Worm (Caenorhabditis elegans): ENCODE data around the gene pes-23.

pes-23 gene

DNA sequence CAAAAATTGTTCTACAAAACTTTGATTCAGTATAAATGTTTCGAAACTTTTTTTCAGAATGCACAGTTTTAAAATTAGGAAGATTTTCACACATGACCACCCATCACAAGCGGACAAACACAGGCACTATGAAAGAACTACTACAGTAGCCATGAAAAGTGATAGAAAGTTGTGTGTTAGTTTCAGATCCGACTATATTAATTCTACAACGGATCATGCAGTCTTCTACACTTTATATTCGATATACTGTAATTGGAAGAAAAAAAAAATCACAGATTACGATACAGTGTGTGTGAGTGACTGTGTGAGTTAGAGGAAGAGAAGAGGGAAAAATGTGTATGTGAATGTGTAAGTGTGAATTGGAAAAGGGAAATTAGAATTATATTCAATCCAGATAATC lies 45.6 kb downstream of the pes-23 start:
- TF ChIP-seq lin-35 (GFP tag; optimal IDR thresholded peaks at IDR 0.05) (no peak), pha-4 (tag; optimal IDR thresholded peaks at IDR 0.05) (no peak), C17E4.6 (GFP tag; IDR thresholded peaks at IDR 0.05) (no peak), lin-40 (tag; optimal IDR thresholded peaks at IDR 0.05) (no peak), nhr-90 (tag; optimal IDR thresholded peaks at IDR 0.05) (no peak), lsl-1 (GFP tag; optimal IDR thresholded peaks at IDR 0.05) (no peak), nhr-80 (tag; optimal IDR thresholded peaks at IDR 0.05) (no peak), egl-44 (GFP tag; IDR thresholded peaks at IDR 0.05) (no peak), madf-10 (tag; optimal IDR thresholded peaks at IDR 0.05) (no peak), bed-1 (GFP tag; IDR thresholded peaks at IDR 0.05) (no peak), gei-17 (GFP tag; optimal IDR thresholded peaks at IDR 0.05) (no peak), him-1 (tag; optimal IDR thresholded peaks at IDR 0.05) (no peak), sptf-2 (GFP tag; optimal IDR thresholded peaks at IDR 0.05) (no peak), egl-18 (GFP tag; IDR thresholded peaks at IDR 0.05) (no peak), unc-130 (GFP tag; optimal IDR thresholded peaks at IDR 0.05) (no peak), mxl-1 (tag; optimal IDR thresholded peaks at IDR 0.05) (no peak), D2030.7 (GFP tag; IDR thresholded peaks at IDR 0.05) (no peak), ztf-3 (GFP tag; optimal IDR thresholded peaks at IDR 0.05) (no peak), rpc-1 (optimal IDR thresholded peaks at IDR 0.05) (no peak), rpc-1 (tag; optimal IDR thresholded peaks at IDR 0.05) (no peak), F55B11.4 (tag; optimal IDR thresholded peaks at IDR 0.05; ENCODE audit: borderline replicate concordance, insufficient read depth) (no peak)

DNA sequence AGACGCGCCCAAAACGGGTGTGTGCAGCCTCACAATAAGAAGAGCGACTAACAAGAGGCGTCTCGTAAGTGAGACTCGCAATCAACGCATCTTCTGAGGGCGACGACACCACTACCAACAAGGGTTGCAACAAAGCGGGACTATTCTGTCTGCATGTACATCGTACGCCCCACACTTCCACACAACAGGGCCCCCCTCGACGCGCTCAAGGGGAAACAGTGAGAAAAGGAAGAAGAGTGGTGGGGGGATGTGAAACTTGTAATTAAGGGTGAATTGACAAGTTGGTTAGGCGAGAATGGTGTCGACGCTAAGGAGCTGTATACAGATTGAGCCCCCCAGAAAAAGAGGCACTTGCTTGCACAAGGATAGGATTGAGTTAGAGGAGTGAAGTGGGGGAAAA lies 52.2 kb downstream of the pes-23 start:
- no peak for TF ChIP-seq B0019.2 (GFP tag; conservative IDR thresholded peaks at IDR 0.05)
- TF ChIP-seq ets-4 (GFP tag; optimal IDR thresholded peaks at IDR 0.05) = no peak
- no peak for TF ChIP-seq ztf-22 (GFP tag; optimal IDR thresholded peaks at IDR 0.05)
- no peak for TF ChIP-seq F23B12.7 (tag; optimal IDR thresholded peaks at IDR 0.05; ENCODE audit: insufficient read depth)
